Worm (Caenorhabditis elegans) whole organism, L4 larva: ENCODE results near the gene F49C5.9.

ENCODE experiments used
- F26F4.8 ChIP-seq: fragments of 200-800 bp; sonication (Bioruptor generic); conservative IDR thresholded peaks from 2 replicates; pipeline ENCODE4 v1.3.6; 2022; ENCODE audit warnings: missing genetic modification characterization, missing compliant biosample characterization
- F37D6.2 ChIP-seq: sonication (generic microtip); optimal IDR thresholded peaks from 2 replicates; lab custom pipeline; 2016; ENCODE audit warnings: mild to moderate bottlenecking, missing genetic modification characterization, missing compliant biosample characterization
- F44E2.7 ChIP-seq: fragments of 200-800 bp; sonication (Bioruptor generic); IDR thresholded peaks from 2 replicates; pipeline ENCODE4 v2.1.2; 2022; ENCODE audit warnings: missing genetic modification characterization, missing compliant biosample characterization
- R02D3.7 ChIP-seq: fragments of 150-350 bp; sonication (generic microtip); optimal IDR thresholded peaks from 3 replicates; lab custom pipeline; 2014; ENCODE audit warnings: missing biosample characterization, missing genetic modification characterization
- T20F7.1 ChIP-seq: fragments of 200-800 bp; sonication (Bioruptor generic); optimal IDR thresholded peaks from 2 replicates; lab custom pipeline; 2018; ENCODE audit warnings: mild to moderate bottlenecking, missing genetic modification characterization, missing compliant biosample characterization
- Y105C5A.15 ChIP-seq: fragments of 200-800 bp; sonication (Bioruptor generic); IDR thresholded peaks from 2 replicates; pipeline ENCODE4 v1.3.6; 2022; ENCODE audit warnings: missing genetic modification characterization, missing compliant biosample characterization
- Y48G9A.11 ChIP-seq: fragments of 200-800 bp; sonication (Bioruptor generic); IDR thresholded peaks from 2 replicates; pipeline ENCODE4 v1.3.6; 2022; ENCODE audit warnings: missing genetic modification reagents, missing genetic modification characterization, missing compliant biosample characterization
- Y75B8A.6 ChIP-seq: fragments of 200-800 bp; sonication (Bioruptor generic); IDR thresholded peaks from 2 replicates; pipeline ENCODE4 v1.3.6; 2022; ENCODE audit warnings: missing genetic modification reagents, missing genetic modification characterization, missing compliant biosample characterization
- ZK546.5 ChIP-seq, 2 experiments: sonication (generic microtip); optimal IDR thresholded peaks; 2 replicates each; lab custom pipeline; 2017; ENCODE audit warnings: missing biosample characterization in 2 of 2, missing genetic modification characterization in 2 of 2
- aly-2 ChIP-seq: sonication (generic microtip); optimal IDR thresholded peaks from 2 replicates; lab custom pipeline; 2018; ENCODE audit warnings: missing biosample characterization, missing genetic modification characterization
- ama-1 ChIP-seq: fragments of 150-350 bp; optimal IDR thresholded peaks from 2 replicates; lab custom pipeline; 2014; ENCODE audit warnings: inconsistent platforms, mixed read lengths
- ceh-20 ChIP-seq: fragments of 200-800 bp; sonication (Bioruptor generic); IDR thresholded peaks from 2 replicates; pipeline ENCODE4 v1.3.6; 2022; ENCODE audit warnings: missing genetic modification reagents, missing genetic modification characterization, missing compliant biosample characterization
- cey-2 ChIP-seq: sonication (generic microtip); optimal IDR thresholded peaks from 3 replicates; lab custom pipeline; 2017; ENCODE audit warnings: missing genetic modification characterization, mild to moderate bottlenecking, missing compliant biosample characterization, antibody characterized with exemption, borderline replicate concordance; ENCODE audit not compliant: insufficient read depth
- ctbp-1 ChIP-seq: fragments of 200-800 bp; sonication (Bioruptor generic); IDR thresholded peaks from 2 replicates; pipeline ENCODE4 v1.3.6; 2022; ENCODE audit warnings: missing genetic modification reagents, missing genetic modification characterization, missing compliant biosample characterization
- daf-16 ChIP-seq, 3 experiments: sonication (generic microtip); optimal IDR thresholded peaks; 2 replicates each; lab custom pipeline; 2016 to 2017; ENCODE audit warnings: missing genetic modification characterization in 3 of 3, missing genetic modification reagents in 3 of 3, mild to moderate bottlenecking in 2 of 3, missing compliant biosample characterization in 2 of 3, missing biosample characterization in 1 of 3, moderate library complexity in 1 of 3
- daf-8 ChIP-seq: fragments of 200-800 bp; sonication (Bioruptor generic); IDR thresholded peaks from 2 replicates; pipeline ENCODE4 v1.3.6; 2022; ENCODE audit warnings: missing genetic modification characterization, missing compliant biosample characterization
- egl-27 ChIP-seq: sonication (generic microtip); optimal IDR thresholded peaks from 3 replicates; lab custom pipeline; 2017; ENCODE audit warnings: missing biosample characterization, missing genetic modification reagents, missing genetic modification characterization
- fkh-10 ChIP-seq: fragments of 150-350 bp; optimal IDR thresholded peaks from 2 replicates; lab custom pipeline; 2014; ENCODE audit warnings: missing biosample characterization, missing genetic modification reagents, missing genetic modification characterization
- fos-1 ChIP-seq: fragments of 150-350 bp; optimal IDR thresholded peaks from 2 replicates; lab custom pipeline; 2014; ENCODE audit warnings: missing biosample characterization, missing genetic modification characterization
- jun-1 ChIP-seq: fragments of 150-350 bp; optimal IDR thresholded peaks from 2 replicates; lab custom pipeline; 2014; ENCODE audit warnings: missing biosample characterization, missing genetic modification reagents, missing genetic modification characterization
- lin-1 ChIP-seq: fragments of 200-800 bp; sonication (Bioruptor generic); IDR thresholded peaks from 2 replicates; pipeline ENCODE4 v1.3.6; 2022; ENCODE audit warnings: missing genetic modification reagents, missing genetic modification characterization, missing compliant biosample characterization
- lin-39 ChIP-seq: fragments of 150-350 bp; optimal IDR thresholded peaks from 2 replicates; lab custom pipeline; 2014; ENCODE audit warnings: missing biosample characterization, missing genetic modification reagents, missing genetic modification characterization
- lir-3 ChIP-seq: sonication (generic microtip); optimal IDR thresholded peaks from 2 replicates; lab custom pipeline; 2016; ENCODE audit warnings: mild to moderate bottlenecking, missing genetic modification characterization, missing compliant biosample characterization
- madf-5 ChIP-seq, 2 experiments: fragments of 200-800 bp; sonication (Bioruptor generic); IDR thresholded peaks; 2 replicates each; pipeline ENCODE4 v1.3.6; 2022; ENCODE audit warnings: missing compliant biosample characterization in 2 of 2, missing genetic modification characterization in 2 of 2
- madf-9 ChIP-seq: fragments of 200-800 bp; sonication (Bioruptor generic); conservative IDR thresholded peaks from 2 replicates; pipeline ENCODE4 v1.3.6; 2022; ENCODE audit warnings: missing genetic modification reagents, missing genetic modification characterization, missing compliant biosample characterization
- mdl-1 ChIP-seq, 2 experiments: fragments of 150-350 bp in 1 of 2; sonication (generic microtip) in 1 of 2; optimal IDR thresholded peaks; 2 replicates each; lab custom pipeline; 2014 to 2017; ENCODE audit warnings: missing biosample characterization in 2 of 2, missing genetic modification characterization in 2 of 2
- mdt-29 ChIP-seq: fragments of 200-800 bp; sonication (Bioruptor generic); IDR thresholded peaks from 2 replicates; pipeline ENCODE4 v1.3.6; 2022; ENCODE audit warnings: missing genetic modification reagents, missing genetic modification characterization, missing compliant biosample characterization
- mes-2 ChIP-seq: sonication (generic microtip); optimal IDR thresholded peaks from 2 replicates; lab custom pipeline; 2016; ENCODE audit warnings: missing genotype, mild to moderate bottlenecking, missing genetic modification characterization, missing compliant biosample characterization; ENCODE audit not compliant: poor library complexity, severe bottlenecking
- nhr-10 ChIP-seq: fragments of 150-350 bp; optimal IDR thresholded peaks from 2 replicates; lab custom pipeline; 2014; ENCODE audit warnings: missing biosample characterization, missing genetic modification characterization
- nhr-102 ChIP-seq: sonication (generic microtip); optimal IDR thresholded peaks from 2 replicates; lab custom pipeline; 2016; ENCODE audit warnings: mild to moderate bottlenecking, missing genetic modification characterization, moderate library complexity, missing compliant biosample characterization
- nhr-6 ChIP-seq: fragments of 150-350 bp; optimal IDR thresholded peaks from 2 replicates; lab custom pipeline; 2014; ENCODE audit warnings: missing biosample characterization, missing genetic modification characterization
- nhr-77 ChIP-seq: fragments of 150-350 bp; optimal IDR thresholded peaks from 2 replicates; lab custom pipeline; 2014; ENCODE audit warnings: missing biosample characterization, missing genetic modification characterization
- pha-4 ChIP-seq, 2 experiments: fragments of 150-350 bp in 1 of 2; fragments of 200-800 bp in 1 of 2; sonication (Bioruptor generic) in 1 of 2; IDR thresholded peaks in 1 of 2; optimal IDR thresholded peaks in 1 of 2; 2 replicates each; pipeline versions ENCODE4 v1.3.6 to Lab custom; 2014 to 2022; ENCODE audit warnings: missing genetic modification characterization in 2 of 2, missing genetic modification reagents in 2 of 2, missing biosample characterization in 1 of 2, missing compliant biosample characterization in 1 of 2
- sdz-12 ChIP-seq: fragments of 200-800 bp; sonication (Bioruptor generic); optimal IDR thresholded peaks from 2 replicates; lab custom pipeline; 2018; ENCODE audit warnings: mild to moderate bottlenecking, missing genetic modification characterization, missing compliant biosample characterization
- snpc-1.2 ChIP-seq: fragments of 200-800 bp; sonication (Bioruptor generic); IDR thresholded peaks from 2 replicates; pipeline ENCODE4 v1.3.6; 2022; ENCODE audit warnings: missing genetic modification reagents, missing genetic modification characterization, missing compliant biosample characterization
- snpc-4 ChIP-seq: fragments of 150-350 bp; optimal IDR thresholded peaks from 2 replicates; lab custom pipeline; 2014; ENCODE audit warnings: missing biosample characterization, missing genetic modification characterization
- spr-1 ChIP-seq: sonication (generic microtip); optimal IDR thresholded peaks from 2 replicates; lab custom pipeline; 2016; ENCODE audit warnings: mild to moderate bottlenecking, missing genetic modification characterization, missing compliant biosample characterization
- unc-62 ChIP-seq, 3 experiments: fragments of 150-350 bp in 1 of 3; sonication (generic microtip); optimal IDR thresholded peaks in 2 of 3; peaks in 1 of 3; 1 replicate in 1 of 3; 2 replicates in 2 of 3; lab custom pipeline; 2014 to 2017; ENCODE audit warnings: missing biosample characterization in 3 of 3, missing genetic modification characterization in 3 of 3, missing genetic modification reagents in 3 of 3, missing genotype in 1 of 3
- vab-7 ChIP-seq: fragments of 200-800 bp; sonication (Bioruptor generic); IDR thresholded peaks from 2 replicates; pipeline ENCODE4 v1.3.6; 2022; ENCODE audit warnings: missing genetic modification reagents, missing genetic modification characterization, missing compliant biosample characterization
- ztf-11 ChIP-seq: fragments of 150-350 bp; optimal IDR thresholded peaks from 2 replicates; lab custom pipeline; 2014; ENCODE audit warnings: missing biosample characterization, missing genetic modification characterization
- ztf-7 ChIP-seq: fragments of 150-350 bp; optimal IDR thresholded peaks from 2 replicates; lab custom pipeline; 2014; ENCODE audit warnings: missing biosample characterization, missing genetic modification characterization

The F49C5.9 gene

DNA sequence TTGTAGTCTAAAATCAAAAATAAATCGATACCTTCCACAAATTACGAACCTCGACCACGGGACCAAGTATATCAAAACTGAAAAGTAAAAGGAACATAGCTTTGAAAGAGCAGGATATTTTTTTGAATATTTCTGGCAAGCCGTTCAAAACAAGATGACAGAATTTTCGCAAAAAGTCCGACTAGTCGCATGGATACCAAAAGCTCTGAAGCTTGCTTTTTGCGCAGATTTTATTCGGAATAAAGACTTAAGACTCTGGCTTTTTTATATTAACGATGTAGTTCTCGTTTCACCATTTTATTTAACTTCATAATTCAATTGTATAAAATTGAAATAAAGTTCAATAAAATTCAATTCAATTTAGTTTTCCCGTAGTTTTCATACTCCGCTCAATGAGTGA lies 29.1 kb upstream of the F49C5.9 start, which contains the start of gene Y38E10A.2:
Gene Y38E10A.2, minus strand, starts transcription at position 101 of the 400 bp plus-strand sequence.
- no peak for TF ChIP-seq mdt-29
- no peak for TF ChIP-seq F44E2.7 (GFP tag; lab: Robert Waterston, UW)
- TF ChIP-seq ztf-7 (tag; lab: Kevin White, UChicago), result no peak
- no peak for TF ChIP-seq snpc-1.2 (GFP tag; lab: Robert Waterston, UW)
- no peak for TF ChIP-seq fkh-10 (GFP tag; lab: Kevin White, UChicago)
- no peak for TF ChIP-seq Y48G9A.11 (GFP tag; lab: Robert Waterston, UW)
- TF ChIP-seq cey-2, result no peak
- no peak for TF ChIP-seq R02D3.7 (tag; lab: Kevin White, UChicago)
- no peak for TF ChIP-seq Y105C5A.15 (GFP tag; lab: Robert Waterston, UW)
- no peak for TF ChIP-seq mdl-1 (tag; optimal IDR thresholded peaks at IDR 0.05; lab: Kevin White, UChicago)
- TF ChIP-seq aly-2, result no peak
- TF ChIP-seq vab-7 (GFP tag; lab: Robert Waterston, UW), result no peak
- no peak for TF ChIP-seq spr-1 (tag; lab: Kevin White, UChicago)
- no peak for TF ChIP-seq sdz-12
- TF ChIP-seq nhr-6 (tag; lab: Kevin White, UChicago), result no peak

DNA sequence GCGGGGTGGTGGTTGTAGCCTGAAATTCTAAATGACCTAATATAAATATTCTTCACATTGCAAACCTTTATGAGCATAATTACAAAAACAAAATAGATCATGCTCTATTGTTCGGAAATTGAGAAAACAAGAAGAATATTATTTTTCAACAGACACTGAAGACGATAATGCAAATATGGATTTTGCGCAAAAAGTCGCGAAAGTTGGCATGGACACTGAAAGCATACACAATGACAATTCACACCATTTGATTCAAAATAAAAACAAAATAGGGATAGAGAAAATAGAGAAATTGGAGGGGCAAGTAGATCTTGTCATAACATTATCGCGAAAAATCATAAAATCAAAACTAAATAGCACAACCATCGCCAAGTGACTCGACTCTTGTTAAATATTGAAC lies 28.3 kb upstream of the F49C5.9 start, which contains the start of gene Y38E10A.35:
Gene Y38E10A.35, minus strand, starts transcription at position 101 of the 400 bp plus-strand sequence.
- TF ChIP-seq ctbp-1 (GFP tag; lab: Robert Waterston, UW) (no peak), R02D3.7 (tag; lab: Kevin White, UChicago) (no peak), ama-1 (lab: Kevin White, UChicago) (no peak), Y75B8A.6 (GFP tag; lab: Robert Waterston, UW) (no peak)

DNA sequence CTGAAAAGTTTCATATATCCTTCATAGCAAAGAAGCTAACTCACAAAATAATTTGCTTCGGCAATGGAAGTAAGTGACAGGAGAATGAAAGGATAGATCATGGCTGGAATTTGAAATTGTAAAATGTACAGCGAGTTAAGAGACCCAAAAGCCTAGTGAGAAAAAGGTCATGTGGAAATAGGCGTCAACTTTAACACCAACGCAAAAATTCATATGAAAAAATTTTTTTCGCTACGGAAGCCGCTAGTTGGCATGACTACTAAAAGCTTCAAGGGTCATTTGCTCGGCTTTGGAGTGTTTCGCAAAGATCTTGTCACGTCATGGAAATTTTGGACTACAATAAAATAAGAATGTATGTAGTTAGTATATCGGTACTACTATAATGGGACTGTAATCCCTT lies 26.1 kb upstream of the F49C5.9 start, which contains the start of gene Y38E10A.1:
Gene Y38E10A.1, minus strand, starts transcription at position 101 of the 400 bp plus-strand sequence.
- TF ChIP-seq nhr-77 (tag; lab: Kevin White, UChicago) (no peak), mes-2 (tag; lab: Kevin White, UChicago) (no peak), ZK546.5 (tag; optimal IDR thresholded peaks at IDR 0.05; lab: Kevin White, UChicago) (no peak), nhr-6 (tag; lab: Kevin White, UChicago) (no peak), unc-62 (GFP tag; optimal IDR thresholded peaks at IDR 0.05 in 1 of 2; lab: Kevin White, UChicago) (no peak), unc-62 (tag; optimal IDR thresholded peaks at IDR 0.05; lab: Kevin White, UChicago) (no peak), nhr-102 (tag; lab: Kevin White, UChicago) (no peak), F26F4.8 (GFP tag; lab: Robert Waterston, UW) (no peak), nhr-10 (tag; lab: Kevin White, UChicago) (no peak), lir-3 (tag; lab: Kevin White, UChicago) (no peak), egl-27 (no peak), pha-4 (GFP tag; IDR thresholded peaks at IDR 0.05; lab: Robert Waterston, UW) (no peak), pha-4 (tag; optimal IDR thresholded peaks at IDR 0.05; lab: Kevin White, UChicago) (no peak), T20F7.1 (no peak), snpc-4 (tag; lab: Kevin White, UChicago) (no peak), fos-1 (tag; lab: Kevin White, UChicago) (no peak), jun-1 (tag; lab: Kevin White, UChicago) (no peak), F37D6.2 (tag; lab: Kevin White, UChicago) (no peak), lin-1 (no peak), ceh-20 (GFP tag; lab: Robert Waterston, UW) (no peak)

DNA sequence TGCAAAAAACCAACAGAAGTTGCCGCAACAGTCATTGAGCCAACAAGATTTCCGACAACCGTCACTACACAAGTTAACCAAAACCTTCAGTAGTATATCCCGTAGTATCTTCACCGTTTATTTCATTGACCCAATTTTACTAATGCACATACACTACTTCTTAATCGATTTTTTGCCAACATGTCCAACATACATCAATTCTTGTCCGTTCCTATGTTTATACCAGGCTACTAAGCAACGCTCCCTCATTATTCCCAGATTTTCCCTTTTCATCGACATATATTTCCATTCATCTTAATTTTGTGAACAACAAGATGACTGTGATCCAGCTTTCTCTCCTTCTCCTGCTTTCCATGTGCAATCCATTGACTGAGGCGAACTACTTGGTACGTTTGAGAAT lies 21.4 kb upstream of the F49C5.9 start, which contains the start of gene F49C5.7:
Gene F49C5.7, plus strand, starts transcription at position 301 of the 400 bp plus-strand sequence.
- TF ChIP-seq daf-8 (GFP tag; lab: Robert Waterston, UW), result no peak
- TF ChIP-seq ztf-11 (tag; lab: Kevin White, UChicago), result no peak
- TF ChIP-seq lin-39 (tag; lab: Kevin White, UChicago), result no peak
- TF ChIP-seq Y75B8A.6 (GFP tag; lab: Robert Waterston, UW), result no peak
- TF ChIP-seq pha-4 (GFP tag; IDR thresholded peaks at IDR 0.05; lab: Robert Waterston, UW), result no peak
- TF ChIP-seq pha-4 (tag; optimal IDR thresholded peaks at IDR 0.05; lab: Kevin White, UChicago), result no peak
- TF ChIP-seq snpc-1.2 (GFP tag; lab: Robert Waterston, UW), result no peak
- no peak for TF ChIP-seq daf-16 (GFP tag; optimal IDR thresholded peaks at IDR 0.05; lab: Kevin White, UChicago)
- TF ChIP-seq daf-16 (tag; optimal IDR thresholded peaks at IDR 0.05; lab: Kevin White, UChicago), result no peak
- no peak for TF ChIP-seq madf-5 (GFP tag; IDR thresholded peaks at IDR 0.05; lab: Robert Waterston, UW)
- TF ChIP-seq madf-9 (GFP tag; lab: Robert Waterston, UW), result no peak
